Fruit fly (Drosophila melanogaster) whole organism, embryonic: ENCODE results near the gene kra.

ENCODE experiments used
- CG10267 ChIP-seq: fragments of 200-800 bp; sonication (Bioruptor generic); optimal IDR thresholded peaks from 2 replicates; lab custom pipeline; 2018; ENCODE audit warnings: missing biosample characterization, mild to moderate bottlenecking, missing genetic modification characterization, moderate library complexity
- CG11093 ChIP-seq: fragments of 200-800 bp; sonication (Bioruptor generic); IDR thresholded peaks from 3 replicates; pipeline ENCODE4 v1.3.6; 2022; ENCODE audit warnings: missing biosample characterization, missing genetic modification characterization
- CG11456 ChIP-seq: fragments of 200-800 bp; sonication (Bioruptor generic); IDR thresholded peaks from 3 replicates; pipeline ENCODE4 v1.3.6; 2022; ENCODE audit warnings: missing biosample characterization, missing genetic modification characterization
- CG12104 ChIP-seq: fragments of 200-800 bp; sonication (Bioruptor generic); optimal IDR thresholded peaks from 3 replicates; lab custom pipeline; 2016; ENCODE audit warnings: missing biosample characterization, missing genetic modification characterization
- CG12659 ChIP-seq: fragments of 200-800 bp; sonication (Bioruptor generic); optimal IDR thresholded peaks from 3 replicates; lab custom pipeline; 2017; ENCODE audit warnings: mild to moderate bottlenecking, missing biosample characterization, missing genetic modification reagents, missing genetic modification characterization
- CG15601 ChIP-seq: fragments of 200-800 bp; sonication (Bioruptor generic); optimal IDR thresholded peaks from 3 replicates; lab custom pipeline; 2019; ENCODE audit warnings: missing biosample characterization, mild to moderate bottlenecking, missing genetic modification characterization, moderate library complexity
- CG16779 ChIP-seq: fragments of 200-800 bp; sonication (Bioruptor generic); IDR thresholded peaks from 2 replicates; pipeline ENCODE4 v1.3.6; 2022; ENCODE audit warnings: missing biosample characterization, missing genetic modification characterization
- CG17186 ChIP-seq: fragments of 200-800 bp; sonication (Bioruptor generic); optimal IDR thresholded peaks from 3 replicates; lab custom pipeline; 2017; ENCODE audit warnings: missing biosample characterization, missing genetic modification reagents, missing genetic modification characterization
- CG17328 ChIP-seq: fragments of 200-800 bp; sonication (Bioruptor generic); IDR thresholded peaks from 2 replicates; pipeline ENCODE4 v1.3.6; 2022; ENCODE audit warnings: missing biosample characterization, missing genetic modification characterization
- CG30020 ChIP-seq: fragments of 200-800 bp; optimal IDR thresholded peaks from 2 replicates; lab custom pipeline; 2019; ENCODE audit warnings: missing biosample characterization, mild to moderate bottlenecking, missing genetic modification characterization, moderate library complexity
- CG32767 ChIP-seq: fragments of 200-800 bp; sonication (Bioruptor generic); IDR thresholded peaks from 2 replicates; pipeline ENCODE4 v1.3.6; 2022; ENCODE audit warnings: missing biosample characterization, missing genetic modification characterization
- CG3407 ChIP-seq: fragments of 200-800 bp; sonication (Bioruptor generic); optimal IDR thresholded peaks from 2 replicates; lab custom pipeline; 2018; ENCODE audit warnings: missing biosample characterization, mild to moderate bottlenecking, missing genetic modification characterization
- CG4360 ChIP-seq: fragments of 200-800 bp; sonication (Bioruptor generic); IDR thresholded peaks from 2 replicates; pipeline ENCODE4 v1.3.6; 2022; ENCODE audit warnings: missing biosample characterization, missing genetic modification characterization
- CG6813 ChIP-seq: fragments of 200-800 bp; sonication (Bioruptor generic); optimal IDR thresholded peaks from 2 replicates; lab custom pipeline; 2017; ENCODE audit warnings: missing biosample characterization, missing genetic modification characterization, mild to moderate bottlenecking, moderate library complexity, missing genetic modification reagents
- CG8478 ChIP-seq: fragments of >200 bp; optimal IDR thresholded peaks from 2 replicates; lab custom pipeline; 2018
- CTCF ChIP-seq: fragments of 200-800 bp; sonication (Bioruptor generic); optimal IDR thresholded peaks from 2 replicates; lab custom pipeline; 2017; ENCODE audit warnings: missing biosample characterization, mild to moderate bottlenecking, missing genetic modification characterization, moderate library complexity
- Dfd ChIP-seq, 2 experiments: fragments of >200 bp; optimal IDR thresholded peaks; 2 replicates each; lab custom pipeline; 2017; ENCODE audit warnings: missing biosample characterization in 2 of 2, missing genetic modification characterization in 2 of 2
- Doc2 ChIP-seq: fragments of 200-800 bp; sonication (Bioruptor generic); IDR thresholded peaks from 2 replicates; pipeline ENCODE4 v1.3.6; 2022; ENCODE audit warnings: missing biosample characterization, missing genetic modification characterization
- Ets65A ChIP-seq: fragments of 200-800 bp; sonication (Bioruptor generic); peaks from one replicate; lab custom pipeline; 2016; ENCODE audit warnings: missing biosample characterization, missing genetic modification characterization
- HHEX ChIP-seq: fragments of 200-800 bp; sonication (Bioruptor generic); optimal IDR thresholded peaks from 3 replicates; lab custom pipeline; 2017; ENCODE audit warnings: missing biosample characterization, mild to moderate bottlenecking, missing genetic modification characterization, missing genetic modification reagents
- HLHmδ ChIP-seq: fragments of 200-800 bp; sonication (Bioruptor generic); optimal IDR thresholded peaks from 2 replicates; lab custom pipeline; 2018; ENCODE audit warnings: missing biosample characterization, mild to moderate bottlenecking, missing genetic modification characterization, moderate library complexity
- Hand ChIP-seq: fragments of 200-800 bp; sonication (Bioruptor generic); optimal IDR thresholded peaks from 2 replicates; lab custom pipeline; 2017; ENCODE audit warnings: mild to moderate bottlenecking, missing biosample characterization, missing genetic modification reagents, missing genetic modification characterization
- MBD-R2 ChIP-seq: fragments of 200-800 bp; sonication (Bioruptor generic); IDR thresholded peaks from 2 replicates; pipeline ENCODE4 v1.3.6; 2022; ENCODE audit warnings: missing biosample characterization, missing genetic modification characterization
- Med ChIP-seq: fragments of 200-800 bp; sonication (Bioruptor generic); peaks from one replicate; lab custom pipeline; 2016; ENCODE audit warnings: missing biosample characterization, missing genetic modification characterization, mild to moderate bottlenecking, inconsistent platforms, moderate library complexity
- Nf-YC ChIP-seq: fragments of 200-800 bp; optimal IDR thresholded peaks from 3 replicates; lab custom pipeline; 2019; ENCODE audit warnings: missing biosample characterization, mild to moderate bottlenecking, missing genetic modification characterization, moderate library complexity
- Pdp1 ChIP-seq, 2 experiments: fragments of 200-800 bp; sonication (Bioruptor generic); optimal IDR thresholded peaks; 3 replicates each; lab custom pipeline; 2016; ENCODE audit warnings: missing biosample characterization in 2 of 2, missing genetic modification characterization in 2 of 2, mild to moderate bottlenecking in 1 of 2, moderate library complexity in 1 of 2
- Scr ChIP-seq: fragments of 200-800 bp; sonication (Bioruptor generic); IDR thresholded peaks from 2 replicates; pipeline ENCODE4 v1.3.6; 2022; ENCODE audit warnings: missing biosample characterization, missing genetic modification characterization; ENCODE audit not compliant: partially characterized antibody
- Stat92E ChIP-seq, 3 experiments: fragments of >200 bp in 2 of 3; fragments of 200-800 bp in 1 of 3; sonication (Bioruptor generic) in 1 of 3; optimal IDR thresholded peaks; 2 replicates each; lab custom pipeline; 2017 to 2019; ENCODE audit warnings: missing biosample characterization in 3 of 3, missing genetic modification characterization in 3 of 3, mild to moderate bottlenecking in 1 of 3, moderate library complexity in 1 of 3
- az2 ChIP-seq: fragments of 200-800 bp; sonication (Bioruptor generic); optimal IDR thresholded peaks from 3 replicates; lab custom pipeline; 2016; ENCODE audit warnings: missing biosample characterization, missing genetic modification characterization
- cato ChIP-seq: fragments of 200-800 bp; sonication (Bioruptor generic); optimal IDR thresholded peaks from 2 replicates; lab custom pipeline; 2016; ENCODE audit warnings: missing biosample characterization, missing genetic modification characterization, borderline replicate concordance
- ci ChIP-seq: fragments of 200-800 bp; sonication (Bioruptor generic); IDR thresholded peaks from 3 replicates; pipeline ENCODE4 v1.3.6; 2022; ENCODE audit warnings: missing biosample characterization, missing genetic modification characterization
- crp ChIP-seq, 2 experiments: fragments of 200-800 bp; sonication (Bioruptor generic); optimal IDR thresholded peaks; 2 replicates in 1 of 2; 3 replicates in 1 of 2; lab custom pipeline; 2017; ENCODE audit warnings: missing biosample characterization in 2 of 2, missing genetic modification characterization in 2 of 2, mild to moderate bottlenecking in 1 of 2, moderate library complexity in 1 of 2
- en ChIP-seq: fragments of 200-800 bp; sonication (Bioruptor generic); optimal IDR thresholded peaks from 2 replicates; lab custom pipeline; 2016; ENCODE audit warnings: missing biosample characterization, missing genetic modification characterization
- exex ChIP-seq: fragments of 200-800 bp; sonication (Bioruptor generic); optimal IDR thresholded peaks from 4 replicates; lab custom pipeline; 2018; ENCODE audit warnings: missing biosample characterization, mild to moderate bottlenecking, missing genetic modification characterization, moderate library complexity
- inv ChIP-seq: fragments of 200-800 bp; sonication (Bioruptor generic); IDR thresholded peaks from 2 replicates; pipeline ENCODE4 v1.3.6; 2022; ENCODE audit warnings: missing biosample characterization, missing genetic modification characterization; ENCODE audit not compliant: partially characterized antibody
- lola ChIP-seq, 3 experiments: fragments of >200 bp in 2 of 3; fragments of 200-800 bp in 1 of 3; sonication (Bioruptor generic) in 1 of 3; optimal IDR thresholded peaks; 2 replicates each; lab custom pipeline; 2017 to 2019; ENCODE audit warnings: missing biosample characterization in 3 of 3, missing genetic modification characterization in 3 of 3, mild to moderate bottlenecking in 1 of 3, moderate library complexity in 1 of 3
- nom ChIP-seq: fragments of 200-800 bp; sonication (Bioruptor generic); optimal IDR thresholded peaks from 2 replicates; lab custom pipeline; 2017; ENCODE audit warnings: missing biosample characterization, missing genetic modification characterization, mild to moderate bottlenecking, moderate library complexity, missing genetic modification reagents
- rib ChIP-seq: fragments of 200-800 bp; sonication (Bioruptor generic); IDR thresholded peaks from 2 replicates; pipeline ENCODE4 v1.3.6; 2022; ENCODE audit warnings: missing biosample characterization, missing genetic modification characterization
- sens ChIP-seq: fragments of 200-800 bp; sonication (Bioruptor generic); peaks from one replicate; lab custom pipeline; 2016; ENCODE audit warnings: missing biosample characterization, missing genetic modification characterization
- stwl ChIP-seq: fragments of 200-800 bp; sonication (Bioruptor generic); optimal IDR thresholded peaks from 3 replicates; lab custom pipeline; 2018; ENCODE audit warnings: missing biosample characterization, mild to moderate bottlenecking, missing genetic modification characterization, moderate library complexity
- sug ChIP-seq: fragments of 200-800 bp; optimal IDR thresholded peaks from 2 replicates; lab custom pipeline; 2019; ENCODE audit warnings: missing biosample characterization, mild to moderate bottlenecking, missing genetic modification characterization, moderate library complexity

kra gene

dm6 chr3R:5611733-5612132 lies 10.8 kb upstream of the kra start:
- TF ChIP-seq CG12659 (GFP tag; lab: Kevin White, UChicago), result peak; percentile 17
- TF ChIP-seq CG10267, result peak; percentile 80
- no peak for TF ChIP-seq cato (GFP tag; lab: Kevin White, UChicago)
- no peak for TF ChIP-seq CG32767
- no peak for TF ChIP-seq CG11456 (GFP tag; lab: Robert Waterston, UW)
- TF ChIP-seq Pdp1 (GFP tag; optimal IDR thresholded peaks at IDR 0.05; lab: Kevin White, UChicago), result peak in 1 of 2 experiments; percentile 23
- TF ChIP-seq Scr (GFP tag; lab: Robert Waterston, UW), result no peak
- peak in 1 of 2 experiments; percentile 77 for TF ChIP-seq crp (GFP tag; optimal IDR thresholded peaks at IDR 0.05; lab: Kevin White, UChicago)
- peak; percentile 1 for TF ChIP-seq CG30020
- TF ChIP-seq CG17186 (GFP tag; lab: Kevin White, UChicago), result peak; percentile 6
- peak; percentile 41 for TF ChIP-seq MBD-R2 (GFP tag; lab: Robert Waterston, UW)
- TF ChIP-seq Doc2, result no peak
- peak; percentile 31 for TF ChIP-seq stwl (tag; lab: Kevin White, UChicago)
- TF ChIP-seq CTCF, result peak; percentile 3
- TF ChIP-seq lola (GFP tag; optimal IDR thresholded peaks at IDR 0.05; lab: Kevin White, UChicago), result peak in 1 of 3 experiments; percentile 3
- TF ChIP-seq CG4360 (GFP tag; lab: Robert Waterston, UW), result peak; percentile 65
- no peak for TF ChIP-seq CG12104 (GFP tag; lab: Kevin White, UChicago)
- TF ChIP-seq Med (GFP tag; lab: Kevin White, UChicago), result peak; percentile 69
- no peak for TF ChIP-seq CG11093 (GFP tag; lab: Robert Waterston, UW)
- TF ChIP-seq Ets65A (GFP tag; lab: Kevin White, UChicago), result peak; percentile 63
- peak; percentile 10 for TF ChIP-seq HHEX (GFP tag; lab: Kevin White, UChicago)
- 0 out of 2 replicates have a peak, but pooled peaks have one; percentile 42 for TF ChIP-seq rib (GFP tag; lab: Robert Waterston, UW)

- TF ChIP-seq nom (GFP tag; lab: Kevin White, UChicago) (peak; percentile 40), Hand (no peak), Med (GFP tag; lab: Kevin White, UChicago) (peak; percentile 22), CG6813 (no peak)
- TF ChIP-seq, all 482 proteins: peak for 2
Observed at dm6 chr3R:5611167-5611566, 10.2 kb upstream of the kra start.

- peak; percentile 9 for TF ChIP-seq sens (GFP tag; lab: Kevin White, UChicago)
- peak; percentile 88 for TF ChIP-seq sug (tag; lab: Kevin White, UChicago)
- no peak for TF ChIP-seq Nf-YC (tag; lab: Kevin White, UChicago)
- TF ChIP-seq exex (tag; lab: Kevin White, UChicago), result peak; percentile 55
- no peak for TF ChIP-seq Stat92E (GFP tag; optimal IDR thresholded peaks at IDR 0.05; lab: Kevin White, UChicago)
- TF ChIP-seq Pdp1 (GFP tag; optimal IDR thresholded peaks at IDR 0.05; lab: Kevin White, UChicago), result peak in 1 of 2 experiments; percentile 91
- no peak for TF ChIP-seq en (GFP tag; lab: Kevin White, UChicago)
Observed at dm6 chr3R:5610656-5611055, 9.7 kb upstream of the kra start.

- TF ChIP-seq ci (GFP tag; lab: Robert Waterston, UW), result 0 out of 3 replicates have a peak, but pooled peaks have one; percentile 25
- TF ChIP-seq CG15601 (tag; lab: Kevin White, UChicago), result no peak
- 0 out of 2 replicates have a peak, but pooled peaks have one; percentile 18 for TF ChIP-seq CG16779 (GFP tag; lab: Robert Waterston, UW)
- TF ChIP-seq CG8478 (lab: Kevin White, UChicago), result peak; percentile 59
- no peak for TF ChIP-seq HLHmδ
- peak in 1 of 2 experiments; percentile 73 for TF ChIP-seq Dfd (GFP tag; optimal IDR thresholded peaks at IDR 0.05; lab: Kevin White, UChicago)
- TF ChIP-seq inv (GFP tag; lab: Robert Waterston, UW), result 0 out of 2 replicates have a peak, but pooled peaks have one; percentile 12
- TF ChIP-seq CG11093 (GFP tag; lab: Robert Waterston, UW), result 0 out of 3 replicates have a peak, but pooled peaks have one; percentile 40
- peak; percentile 52 for TF ChIP-seq Med (GFP tag; lab: Kevin White, UChicago)
- TF ChIP-seq CG3407 (GFP tag; lab: Kevin White, UChicago), result no peak
- TF ChIP-seq CG11456 (GFP tag; lab: Robert Waterston, UW), result 0 out of 3 replicates have a peak, but pooled peaks have one; percentile 32
- TF ChIP-seq az2, result no peak
- no peak for TF ChIP-seq CG17328 (GFP tag; lab: Robert Waterston, UW)
- no peak for TF ChIP-seq rib (GFP tag; lab: Robert Waterston, UW)
- TF ChIP-seq, all 482 proteins: peak for 8
Observed at dm6 chr3R:5608422-5608821, 7.5 kb upstream of the kra start.
